Worm (Caenorhabditis elegans): ENCODE data around the gene sng-1.

DNA sequence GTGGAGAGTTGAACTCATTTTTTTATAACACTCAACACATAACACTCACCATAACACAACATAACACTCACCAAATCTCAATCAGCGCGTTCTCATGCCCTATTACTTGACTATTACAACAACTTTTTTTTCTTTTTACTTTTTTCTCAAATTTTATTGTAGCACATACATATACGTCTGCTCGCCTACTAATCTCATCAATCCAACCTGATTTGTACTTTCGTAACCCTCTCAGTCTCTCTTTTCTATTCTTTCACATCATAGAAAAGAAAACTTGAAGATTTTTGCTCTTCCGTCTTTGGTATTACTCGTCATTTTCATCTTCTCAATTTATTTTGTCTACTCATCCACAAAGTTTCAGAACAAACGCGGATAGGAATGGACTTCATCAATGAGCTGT is 49.5 kb downstream of the sng-1 start, which contains the start of gene npr-8:
- TF ChIP-seq dao-5 (tag; optimal IDR thresholded peaks at IDR 0.05) (no peak), W03F9.2 (tag; optimal IDR thresholded peaks at IDR 0.05) (no peak), him-1 (tag; optimal IDR thresholded peaks at IDR 0.05) (no peak)
